Fruit fly (Drosophila melanogaster) S2 (cell line): ENCODE measurements around the gene bark.

Experiments
- CG8478 ChIP-seq: fragments of >200 bp; optimal IDR thresholded peaks from 2 replicates; lab custom pipeline; 2018
- CTCF ChIP-seq, 2 experiments: fragments of >200 bp; optimal IDR thresholded peaks; 2 replicates each; lab custom pipeline; 2018

The bark gene

DNA sequence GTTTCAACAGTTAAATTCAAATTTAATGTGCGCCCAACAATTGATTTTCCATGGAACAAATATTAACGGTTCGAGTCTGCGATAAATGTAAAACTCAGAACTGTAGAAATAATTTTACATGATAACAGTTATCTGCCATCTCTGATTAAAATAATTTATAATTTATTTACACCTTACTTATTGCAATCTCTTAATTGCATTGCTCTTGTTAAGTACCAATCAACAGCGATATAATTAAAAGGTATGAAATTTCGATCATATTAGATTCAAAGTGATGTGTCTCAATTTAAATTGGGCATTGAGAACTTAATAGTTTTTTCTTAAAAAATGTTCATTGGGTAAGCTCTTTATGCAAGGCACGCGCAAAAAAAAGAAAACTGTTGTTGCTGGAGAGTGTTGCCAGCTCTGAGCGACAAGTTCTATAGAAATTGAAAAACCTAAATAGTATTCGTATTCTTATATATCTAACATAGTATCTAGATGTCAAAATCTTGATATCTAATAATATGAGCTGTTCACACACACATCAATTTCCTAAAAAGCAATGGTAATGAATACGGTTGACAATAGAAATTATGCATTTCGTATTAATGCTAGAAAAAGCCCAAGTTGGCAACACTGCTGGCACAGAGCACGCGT, 16.0 kb downstream of the bark start:
- TF ChIP-seq CG8478 (lab: Kevin White, UChicago) (no peak), CTCF (optimal IDR thresholded peaks at IDR 0.05; lab: Kevin White, UChicago) (peak in 1 of 2 experiments; percentile 37)

DNA sequence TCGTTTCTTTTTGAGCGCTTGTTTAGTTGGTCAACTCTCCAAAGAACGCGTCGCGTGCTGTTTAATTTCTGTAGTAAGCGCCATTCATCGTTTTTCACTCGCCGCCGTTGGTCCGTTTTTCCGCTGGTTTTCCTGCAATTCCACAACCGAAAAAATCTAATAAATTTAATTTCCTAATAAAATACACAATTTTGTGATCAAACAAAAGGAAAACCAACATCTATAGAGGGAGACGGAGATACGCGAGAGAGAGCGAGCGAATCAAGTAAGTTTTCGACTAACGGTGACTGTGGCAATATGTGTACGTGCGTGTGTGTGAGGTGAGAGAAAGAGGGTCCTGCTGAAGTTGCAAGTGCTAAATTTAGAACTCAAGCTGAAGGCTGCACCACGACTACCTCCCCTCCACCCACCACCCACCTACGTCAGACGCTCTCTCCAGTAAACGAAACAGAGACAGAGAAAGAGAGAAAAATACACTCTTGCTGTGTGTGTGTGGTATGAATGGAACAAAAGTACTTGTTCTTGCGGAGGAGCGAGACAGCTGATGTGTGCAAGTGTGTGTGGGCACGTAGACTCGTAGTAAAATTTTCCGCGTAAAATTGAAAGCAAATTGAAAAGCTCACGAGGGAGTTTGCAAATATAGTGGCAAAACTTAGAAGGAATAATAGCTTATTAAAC, 16.6 kb downstream of the bark start, which contains the start of gene Reph:
Gene Reph, plus strand, starts transcription at position 80 of the 678 bp plus-strand sequence.
- TF ChIP-seq CG8478 (lab: Kevin White, UChicago) (no peak), CTCF (optimal IDR thresholded peaks at IDR 0.05; lab: Kevin White, UChicago) (peak in 1 of 2 experiments; percentile 6)

DNA sequence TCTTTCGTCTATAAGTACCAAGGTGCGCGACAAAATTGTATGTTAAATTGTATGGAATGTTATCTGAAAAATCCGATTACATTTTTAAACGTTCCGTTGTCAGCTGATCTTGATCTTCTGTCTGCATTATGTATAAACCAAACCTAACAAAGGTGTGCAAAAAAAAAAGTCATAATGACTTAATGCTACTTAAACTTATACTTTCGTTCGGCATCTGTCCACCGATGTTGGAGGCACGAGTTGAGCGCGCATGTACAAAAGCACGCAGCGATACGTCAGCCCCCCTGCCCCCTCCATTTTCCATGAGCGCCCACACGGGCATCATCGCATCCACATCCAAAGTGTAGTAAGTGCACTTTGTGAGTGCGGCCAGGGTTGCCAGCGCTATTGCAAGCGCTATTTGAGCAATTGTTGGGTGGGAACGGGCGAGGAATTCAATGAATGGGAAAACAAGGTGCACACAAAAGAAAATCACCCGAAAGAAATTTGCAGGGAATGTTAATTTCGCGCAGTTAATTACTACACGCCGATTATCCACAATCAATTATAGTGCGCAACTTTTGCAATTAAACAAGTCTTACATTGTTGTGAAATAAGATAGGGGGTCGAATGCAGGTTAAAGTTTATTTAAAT, 17.8 kb downstream of the bark start:
- TF ChIP-seq CTCF (optimal IDR thresholded peaks at IDR 0.05; lab: Kevin White, UChicago) = no peak
- no peak for TF ChIP-seq CG8478 (lab: Kevin White, UChicago)

DNA sequence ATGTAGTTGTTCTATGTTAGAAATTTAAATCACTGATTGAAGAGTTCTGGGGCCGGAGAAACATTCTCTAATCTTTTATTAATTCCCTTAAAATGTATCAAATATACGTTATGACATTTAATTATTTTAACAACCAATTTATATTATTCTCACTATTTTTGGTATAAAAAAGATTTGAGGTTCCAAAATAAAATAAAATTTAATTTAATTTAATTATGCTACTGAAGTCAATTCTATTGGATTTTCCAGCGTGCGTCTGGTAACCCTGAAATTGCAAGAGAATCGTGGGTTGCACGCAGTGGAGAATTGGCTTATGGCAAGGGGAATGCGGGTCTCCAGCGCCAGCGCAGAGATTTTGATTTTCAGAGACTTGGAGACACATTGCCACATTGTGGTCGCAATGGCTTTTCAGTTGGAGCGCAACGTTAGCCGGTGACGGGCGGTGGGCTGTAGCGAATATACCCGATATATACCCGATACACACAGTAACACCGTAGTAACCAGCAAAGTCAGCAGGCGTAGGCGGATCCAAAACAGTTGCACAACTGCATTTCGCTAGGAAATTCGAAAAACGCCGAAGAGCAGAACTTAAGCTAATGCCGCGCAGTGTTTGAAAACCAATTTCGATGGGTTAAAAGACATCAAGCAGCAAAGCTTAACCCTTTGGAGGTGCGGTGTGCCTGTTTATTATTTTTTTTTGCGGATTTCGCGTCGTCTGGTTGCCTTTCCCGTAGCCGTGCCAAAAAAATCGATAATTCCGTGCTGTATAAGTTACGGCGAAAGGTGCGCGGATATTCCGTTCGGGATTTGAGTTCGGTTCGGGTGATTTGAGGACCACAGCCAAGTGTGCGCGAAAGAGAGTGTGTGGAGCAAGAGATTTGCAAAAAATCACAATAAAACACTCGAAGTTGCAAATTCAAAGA, 18.6 kb downstream of the bark start:
- no peak for TF ChIP-seq CG8478 (lab: Kevin White, UChicago)
- no peak for TF ChIP-seq CTCF (optimal IDR thresholded peaks at IDR 0.05; lab: Kevin White, UChicago)

DNA sequence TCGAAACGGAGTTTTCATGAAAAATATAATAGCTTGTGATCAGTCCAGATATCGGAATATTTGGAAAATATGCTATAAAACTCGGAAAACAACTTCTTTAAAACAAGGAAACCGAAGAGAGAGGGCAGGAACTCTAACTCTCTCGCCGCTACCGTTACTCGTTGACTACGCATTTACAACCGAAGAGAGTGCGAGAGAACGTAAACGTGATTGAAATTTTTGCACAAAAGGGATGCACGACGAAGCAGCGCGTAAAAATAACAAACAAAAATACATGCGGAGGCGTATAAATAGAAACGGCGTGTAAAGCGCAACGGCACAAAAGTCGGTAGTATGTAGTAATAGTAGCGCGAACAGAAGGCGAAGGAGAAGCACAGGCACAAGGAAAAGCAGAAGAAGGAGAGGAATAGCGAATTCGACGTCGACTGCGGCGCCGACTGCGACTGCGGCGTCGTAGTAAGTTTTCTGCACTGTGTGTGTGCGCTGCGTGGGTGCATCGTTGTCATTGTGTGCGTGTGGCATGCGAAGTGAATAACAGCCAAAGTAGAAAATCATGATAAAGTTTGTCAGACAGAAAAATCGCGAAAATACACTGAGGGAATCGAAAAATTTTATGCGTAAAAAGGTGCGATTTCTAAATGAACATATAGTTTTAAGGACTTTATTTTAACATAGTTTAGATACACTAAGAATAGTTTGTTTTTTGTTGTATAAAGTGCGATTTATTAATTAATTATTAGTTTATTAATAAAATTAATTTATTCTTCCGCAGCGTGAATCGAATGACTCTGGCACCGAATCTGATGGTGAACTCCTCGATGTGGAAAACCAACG, 19.4 kb downstream of the bark start:
- TF ChIP-seq CG8478 (lab: Kevin White, UChicago) (no peak), CTCF (optimal IDR thresholded peaks at IDR 0.05; lab: Kevin White, UChicago) (no peak)

DNA sequence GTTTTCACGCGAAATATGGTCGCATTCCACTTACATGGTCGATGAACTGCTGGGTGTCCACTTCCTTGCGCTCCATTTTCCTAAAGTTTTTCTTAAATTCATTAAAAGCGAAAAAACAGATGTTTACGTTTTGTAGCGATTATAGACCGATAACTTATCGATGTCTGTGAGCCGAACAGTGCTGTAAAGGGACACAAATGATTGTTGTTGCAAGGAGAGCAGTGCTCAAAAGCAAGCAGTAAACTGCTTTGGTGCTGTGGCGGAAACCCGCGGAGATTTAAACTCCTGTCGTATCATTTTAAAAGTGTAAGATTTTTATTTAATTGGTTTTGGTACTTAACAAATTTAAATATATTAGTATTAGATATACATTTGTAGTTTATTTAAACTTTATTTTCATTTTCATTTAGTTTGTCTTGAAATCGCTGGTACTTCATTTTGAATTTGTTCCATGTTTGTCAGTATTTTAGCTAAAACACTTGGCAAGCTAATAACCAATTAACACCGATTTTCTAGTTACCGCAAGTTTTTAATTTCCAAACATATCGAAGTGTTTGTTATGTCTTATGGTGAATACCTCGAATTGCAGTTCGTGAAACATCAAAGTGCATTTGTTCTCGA, 26.4 kb downstream of the bark start, which contains the start of gene CG3407:
Gene CG3407, minus strand, starts transcription at position 156 of the 621 bp plus-strand sequence.
- TF ChIP-seq CTCF (optimal IDR thresholded peaks at IDR 0.05; lab: Kevin White, UChicago) (peak in 1 of 2 experiments; percentile 60), CG8478 (lab: Kevin White, UChicago) (no peak)

DNA sequence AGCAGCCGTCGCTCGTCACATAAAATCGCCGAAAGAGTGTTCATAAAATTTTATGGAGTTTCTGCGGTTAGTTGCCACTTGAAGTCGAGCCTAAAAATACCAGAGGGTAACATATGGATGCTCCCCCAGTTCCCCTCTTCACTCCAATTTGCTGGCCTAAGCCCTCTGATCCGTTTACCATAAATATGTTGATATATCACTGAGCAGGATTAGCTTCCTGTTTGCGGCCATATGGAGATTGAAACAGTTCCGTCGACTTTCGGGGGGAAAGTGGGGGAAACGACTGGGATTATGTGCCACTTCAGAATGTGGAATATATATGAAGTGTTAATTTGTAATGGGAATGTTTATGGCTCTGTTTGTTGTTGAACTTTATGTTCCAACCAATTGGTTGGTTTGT, 27.2 kb downstream of the bark start:
- no peak for TF ChIP-seq CTCF (optimal IDR thresholded peaks at IDR 0.05; lab: Kevin White, UChicago)
- TF ChIP-seq CG8478 (lab: Kevin White, UChicago) = no peak

DNA sequence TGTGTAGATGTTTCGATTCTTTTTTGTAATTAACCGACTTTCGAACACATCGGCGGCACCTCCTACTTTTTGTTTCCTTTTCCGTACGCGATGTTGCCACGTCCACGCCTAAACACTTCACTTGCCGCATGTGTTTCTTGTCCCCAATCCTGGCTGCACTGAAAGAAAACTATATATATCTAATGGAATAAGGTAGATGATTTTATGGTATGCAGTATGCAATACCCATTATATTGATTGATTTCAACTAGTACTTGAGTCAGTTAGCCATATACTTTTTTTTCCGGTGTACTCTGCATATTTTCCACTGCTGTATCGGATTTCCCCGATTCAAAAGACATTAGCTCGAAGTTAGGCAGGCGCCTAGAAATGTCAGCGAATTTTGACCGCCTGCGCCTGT, 31.9 kb downstream of the bark start:
- TF ChIP-seq CG8478 (lab: Kevin White, UChicago) (no peak), CTCF (optimal IDR thresholded peaks at IDR 0.05; lab: Kevin White, UChicago) (no peak)

DNA sequence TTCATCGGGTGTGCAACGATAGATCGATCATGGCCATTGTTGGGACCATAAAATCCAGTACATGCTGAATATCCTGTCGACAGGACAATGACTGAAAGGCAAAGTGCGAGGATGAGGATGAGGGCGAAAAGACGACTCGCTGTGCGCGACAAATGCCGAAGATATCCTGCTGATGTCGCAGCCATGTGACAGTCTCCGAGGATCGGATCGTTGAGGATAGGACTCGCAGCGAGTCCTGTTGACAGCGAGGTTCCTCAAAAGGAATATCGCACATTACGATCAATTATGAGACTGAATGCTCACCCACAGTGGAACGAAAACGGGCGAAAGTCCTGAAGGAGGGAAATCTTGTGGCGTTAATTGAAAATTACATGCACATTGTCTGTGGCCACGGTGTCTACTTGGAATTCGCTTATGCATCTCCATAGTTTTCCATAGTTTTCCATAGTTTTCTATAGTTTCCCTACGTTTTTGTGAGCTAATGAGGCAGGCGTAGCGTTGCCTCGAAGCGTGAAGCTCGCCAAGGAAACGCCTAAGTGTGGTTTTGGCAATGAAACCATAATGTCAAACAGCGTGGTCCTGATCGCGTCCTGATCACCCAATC, 35.6 kb downstream of the bark start:
- TF ChIP-seq CTCF (optimal IDR thresholded peaks at IDR 0.05; lab: Kevin White, UChicago) (no peak), CG8478 (lab: Kevin White, UChicago) (no peak)

DNA sequence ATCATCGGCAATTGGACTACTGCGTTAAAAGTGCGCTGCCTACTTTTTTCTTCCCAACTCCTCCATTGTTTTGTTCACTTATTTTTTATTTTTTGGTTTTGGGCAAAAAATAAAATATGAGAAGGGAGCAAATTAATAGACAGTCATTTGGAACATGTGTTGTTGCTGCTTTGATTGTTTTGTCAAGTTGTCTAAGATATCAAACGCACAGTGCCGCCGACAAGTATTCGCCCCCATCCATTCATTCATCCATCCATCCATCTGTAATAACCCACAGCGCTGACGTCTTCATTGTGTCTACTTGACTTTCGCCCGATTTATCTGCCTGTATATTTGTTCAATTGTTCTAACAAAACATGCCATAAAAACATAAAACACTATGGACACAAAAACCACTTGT, 36.9 kb downstream of the bark start:
- TF ChIP-seq CG8478 (lab: Kevin White, UChicago) (no peak), CTCF (optimal IDR thresholded peaks at IDR 0.05; lab: Kevin White, UChicago) (no peak)

DNA sequence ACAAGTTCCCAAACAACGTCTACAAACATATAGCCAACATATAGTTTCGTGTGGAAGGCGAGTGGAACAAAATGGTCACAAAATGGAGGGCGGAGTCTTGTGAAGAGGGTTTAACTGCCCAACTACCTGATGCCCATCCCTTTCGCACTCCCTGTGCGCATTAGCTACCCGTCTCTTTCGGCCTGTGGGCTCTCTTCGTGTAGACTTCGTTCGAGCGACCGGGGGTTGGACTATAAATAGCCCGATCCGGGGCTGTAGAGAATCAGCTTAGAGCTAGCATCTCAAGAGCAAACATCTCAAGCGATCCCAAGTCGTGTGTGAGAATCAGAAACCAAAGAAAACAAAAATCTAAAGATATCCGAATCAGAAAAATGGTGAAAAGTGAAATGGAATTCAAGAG, 38.4 kb downstream of the bark start, which contains the start of gene slp1:
Gene slp1, plus strand, starts transcription at position 263 of the 400 bp plus-strand sequence.
- no peak for TF ChIP-seq CTCF (optimal IDR thresholded peaks at IDR 0.05; lab: Kevin White, UChicago)
- no peak for TF ChIP-seq CG8478 (lab: Kevin White, UChicago)

DNA sequence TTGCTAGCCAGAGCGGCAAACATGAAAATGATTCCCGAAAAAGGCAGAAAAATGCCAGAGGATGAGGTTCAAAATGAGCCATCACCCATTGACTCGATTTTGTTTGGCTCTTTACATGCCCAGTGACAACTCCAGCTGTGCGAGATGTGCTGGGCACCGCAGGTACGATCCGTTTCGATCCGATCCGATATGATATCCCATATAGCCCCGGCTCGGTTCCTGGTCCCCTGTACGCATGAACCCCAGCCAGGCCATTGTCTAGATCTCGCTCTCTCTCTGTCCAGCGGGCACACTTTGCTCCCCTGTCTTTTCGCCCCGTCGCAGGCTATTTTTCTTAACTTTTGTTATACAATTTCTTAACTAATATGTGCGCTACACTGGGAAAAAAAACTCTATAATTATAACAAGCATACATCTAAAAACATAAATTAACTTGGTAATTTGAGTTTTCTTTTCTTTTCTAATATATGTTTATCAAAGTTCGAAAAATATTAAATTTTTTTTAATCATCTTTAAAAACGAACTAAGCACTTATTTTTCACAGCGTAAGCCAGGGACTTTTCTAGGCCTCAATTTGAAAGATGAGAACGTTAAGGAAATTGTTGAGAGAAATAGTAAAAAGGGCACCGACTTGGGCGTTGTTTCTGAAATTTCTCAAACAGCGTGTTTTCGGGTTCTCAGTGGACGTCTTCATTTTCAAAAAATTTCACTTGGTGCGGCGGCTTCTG, 40.6 kb downstream of the bark start:
- TF ChIP-seq CTCF (optimal IDR thresholded peaks at IDR 0.05; lab: Kevin White, UChicago) (no peak), CG8478 (lab: Kevin White, UChicago) (no peak)
